Worm (Caenorhabditis elegans): ENCODE data around the gene D1005.10.

Gene D1005.10

ce11 chrX:1503698-1504501, 17.9 kb upstream of the D1005.10 start (continued):
- 0 out of 2 replicates have a peak, but pooled peaks have one; percentile 38 for TF ChIP-seq aptf-3 (GFP tag; IDR thresholded peaks at IDR 0.05)
- TF ChIP-seq snpc-1.1 (tag; optimal IDR thresholded peaks at IDR 0.05; ENCODE audit: insufficient read depth), result no peak
- peak; percentile 92 for TF ChIP-seq nfyb-1 (GFP tag; IDR thresholded peaks at IDR 0.05)
- 0 out of 2 replicates have a peak, but pooled peaks have one; percentile 80 for TF ChIP-seq lag-1 (GFP tag; IDR thresholded peaks at IDR 0.05)
- TF ChIP-seq ztf-26 (tag; optimal IDR thresholded peaks at IDR 0.05), result peak; percentile 40
- TF ChIP-seq F57A8.1 (GFP tag; optimal IDR thresholded peaks at IDR 0.05), result peak; percentile 51
- TF ChIP-seq hsf-1 (GFP tag; IDR thresholded peaks at IDR 0.05), result peak; percentile 40; the same call in 1 of the 2 replicates
- peak; percentile 52 for TF ChIP-seq zim-3 (tag; optimal IDR thresholded peaks at IDR 0.05)
- peak; percentile 78 for TF ChIP-seq C17E4.6 (GFP tag; IDR thresholded peaks at IDR 0.05)
- TF ChIP-seq lin-35 (GFP tag; optimal IDR thresholded peaks at IDR 0.05), result peak in 1 of 3 experiments; percentile 30
- TF ChIP-seq dox-1 (GFP tag; IDR thresholded peaks at IDR 0.05), result 0 out of 2 replicates have a peak, but pooled peaks have one; percentile 34
- no peak for TF ChIP-seq unc-130 (GFP tag; optimal IDR thresholded peaks at IDR 0.05)
- TF ChIP-seq mel-28 (tag; optimal IDR thresholded peaks at IDR 0.05; ENCODE audit: borderline replicate concordance), result peak; percentile 92
- peak; percentile 7; the same call in 1 of the 2 replicates for TF ChIP-seq egrh-3 (GFP tag; IDR thresholded peaks at IDR 0.05)
- TF ChIP-seq rcor-1 (GFP tag; IDR thresholded peaks at IDR 0.05), result peak; percentile 74
- peak; percentile 6; the same call in 1 of the 2 replicates for TF ChIP-seq B0019.2 (GFP tag; conservative IDR thresholded peaks at IDR 0.05)
- TF ChIP-seq somi-1 (GFP tag; optimal IDR thresholded peaks at IDR 0.05), result no peak
- peak; percentile 92 for TF ChIP-seq Y67H2A.10 (GFP tag; conservative IDR thresholded peaks at IDR 0.05)
- TF ChIP-seq madf-6 (GFP tag; IDR thresholded peaks at IDR 0.05), result 0 out of 2 replicates have a peak, but pooled peaks have one; percentile 15
- peak; percentile 85 for TF ChIP-seq cebp-1 (GFP tag; IDR thresholded peaks at IDR 0.05)
- peak; percentile 86 for TF ChIP-seq cebp-1 (tag; optimal IDR thresholded peaks at IDR 0.05)
- TF ChIP-seq madf-8 (GFP tag; conservative IDR thresholded peaks at IDR 0.05), result no peak
- no peak for TF ChIP-seq mxl-1 (tag; optimal IDR thresholded peaks at IDR 0.05)
- peak; percentile 2 for TF ChIP-seq F23B12.7 (tag; optimal IDR thresholded peaks at IDR 0.05; ENCODE audit: insufficient read depth)
- TF ChIP-seq ceh-91 (GFP tag; IDR thresholded peaks at IDR 0.05), result peak; percentile 39; the same call in 1 of the 2 replicates
- peak; percentile 41 for TF ChIP-seq attf-5 (GFP tag; optimal IDR thresholded peaks at IDR 0.05)
- TF ChIP-seq egl-44 (GFP tag; IDR thresholded peaks at IDR 0.05), result peak; percentile 8; the same call in 1 of the 2 replicates
- TF ChIP-seq pbrm-1 (GFP tag; IDR thresholded peaks at IDR 0.05), result peak; percentile 52; the same call in 1 of the 2 replicates
- peak; percentile 40 for TF ChIP-seq hmg-1.2 (GFP tag; IDR thresholded peaks at IDR 0.05)
- peak; percentile 57 for TF ChIP-seq repo-1 (tag; optimal IDR thresholded peaks at IDR 0.05)
- peak; percentile 99 for TF ChIP-seq Y95B8A.8 (GFP tag; IDR thresholded peaks at IDR 0.05)
- TF ChIP-seq mes-4 (tag; optimal IDR thresholded peaks at IDR 0.05), result no peak
- TF ChIP-seq bed-1 (GFP tag; IDR thresholded peaks at IDR 0.05), result no peak; the same call in 1 of the 2 replicates
- TF ChIP-seq Y53F4B.3 (GFP tag; IDR thresholded peaks at IDR 0.05), result peak; percentile 87; the same call in 1 of the 2 replicates
- peak; percentile 49 for TF ChIP-seq ekl-4 (GFP tag; IDR thresholded peaks at IDR 0.05)
- peak; percentile 89 for TF ChIP-seq Y56A3A.18 (GFP tag; IDR thresholded peaks at IDR 0.05)
- 0 out of 2 replicates have a peak, but pooled peaks have one; percentile 47 for TF ChIP-seq nhr-120 (GFP tag; IDR thresholded peaks at IDR 0.05)
- TF ChIP-seq aptf-2 (GFP tag; conservative IDR thresholded peaks at IDR 0.05), result peak; percentile 85
- TF ChIP-seq lsl-1 (GFP tag; optimal IDR thresholded peaks at IDR 0.05), result peak; percentile 27
- TF ChIP-seq snpc-1.3 (tag; optimal IDR thresholded peaks at IDR 0.05; ENCODE audit: insufficient read depth), result no peak
- peak; percentile 93 for TF ChIP-seq let-526 (GFP tag; IDR thresholded peaks at IDR 0.05)
